Worm (Caenorhabditis elegans): ENCODE data around the gene F26C11.3.

Gene F26C11.3

ce11 chrII:9872961-9873360 is 41.9 kb downstream of the F26C11.3 start, which contains the start of gene chil-8:
Gene chil-8, minus strand, starts transcription at chrII:9873061.
- TF ChIP-seq sptf-2 (GFP tag; optimal IDR thresholded peaks at IDR 0.05) (no peak), ets-4 (GFP tag; optimal IDR thresholded peaks at IDR 0.05) (no peak), Y95B8A.8 (GFP tag; IDR thresholded peaks at IDR 0.05) (no peak), ztf-22 (GFP tag; optimal IDR thresholded peaks at IDR 0.05) (no peak), K12H6.12 (tag; optimal IDR thresholded peaks at IDR 0.05) (no peak), hlh-12 (tag; optimal IDR thresholded peaks at IDR 0.05) (no peak), ztf-6 (GFP tag; IDR thresholded peaks at IDR 0.05) (no peak), lsy-27 (tag; optimal IDR thresholded peaks at IDR 0.05; ENCODE audit: borderline replicate concordance, insufficient read depth) (no peak), attf-3 (GFP tag; conservative IDR thresholded peaks at IDR 0.05) (no peak), ccch-3 (GFP tag; optimal IDR thresholded peaks at IDR 0.05) (no peak), lin-54 (GFP tag; optimal IDR thresholded peaks at IDR 0.05) (no peak)

- TF ChIP-seq ama-1 (optimal IDR thresholded peaks at IDR 0.05) (no peak), ama-1 (GFP tag; optimal IDR thresholded peaks at IDR 0.05) (no peak), F10E7.11 (tag; optimal IDR thresholded peaks at IDR 0.05) (no peak), hmg-1.2 (GFP tag; IDR thresholded peaks at IDR 0.05) (no peak), bed-1 (GFP tag; IDR thresholded peaks at IDR 0.05) (no peak), ztf-22 (GFP tag; optimal IDR thresholded peaks at IDR 0.05) (no peak), tbp1 (GFP tag; optimal IDR thresholded peaks at IDR 0.05) (no peak), hlh-26 (GFP tag; conservative IDR thresholded peaks at IDR 0.05) (no peak), nhr-179 (tag; optimal IDR thresholded peaks at IDR 0.05) (no peak)
These were observed 43.8 kb downstream of the F26C11.3 start, which contains the start of gene chil-7 for ce11 chrII:9871061-9871460. Gene chil-7, minus strand, starts transcription at chrII:9871172.

DNA sequence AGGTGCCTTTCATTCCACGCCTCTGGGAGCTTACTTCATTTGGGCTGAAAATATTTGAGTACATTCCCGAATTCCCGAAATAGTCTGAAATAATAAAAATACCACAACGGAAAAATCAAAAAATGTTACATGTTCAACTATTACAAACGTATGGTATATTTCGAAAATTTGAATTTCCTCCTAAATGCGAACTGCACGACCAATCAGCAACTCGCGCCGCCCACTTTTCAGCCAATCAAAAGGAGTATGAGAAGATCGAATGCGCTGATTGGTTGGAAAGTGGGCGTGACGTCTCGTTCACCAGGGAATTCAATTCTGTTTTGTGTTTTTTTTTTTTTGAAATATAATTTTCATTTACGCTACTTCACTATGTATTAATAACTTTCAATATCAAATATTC is 46.2 kb downstream of the F26C11.3 start, which contains the start of gene old-1:
old-1 (minus strand) TSS at position 50 of the 400 bp plus-strand sequence.
- TF ChIP-seq egrh-3 (GFP tag; IDR thresholded peaks at IDR 0.05) (no peak), dpff-1 (tag; optimal IDR thresholded peaks at IDR 0.05) (no peak), F49E8.2 (tag; optimal IDR thresholded peaks at IDR 0.05; ENCODE audit: insufficient read depth) (no peak), atf-7 (tag; optimal IDR thresholded peaks at IDR 0.05) (no peak), lin-26 (GFP tag; IDR thresholded peaks at IDR 0.05) (no peak), F10E7.11 (tag; optimal IDR thresholded peaks at IDR 0.05) (no peak), pbrm-1 (GFP tag; IDR thresholded peaks at IDR 0.05) (no peak), Y67H2A.10 (GFP tag; conservative IDR thresholded peaks at IDR 0.05) (no peak), egl-18 (GFP tag; IDR thresholded peaks at IDR 0.05) (no peak), K12H6.12 (tag; optimal IDR thresholded peaks at IDR 0.05) (no peak), ceh-91 (GFP tag; IDR thresholded peaks at IDR 0.05) (no peak), snpc-1.1 (tag; optimal IDR thresholded peaks at IDR 0.05; ENCODE audit: insufficient read depth) (no peak), cebp-1 (GFP tag; IDR thresholded peaks at IDR 0.05) (no peak), cebp-1 (tag; optimal IDR thresholded peaks at IDR 0.05) (no peak), snpc-4 (GFP tag; optimal IDR thresholded peaks at IDR 0.05) (no peak), snpc-4 (tag; optimal IDR thresholded peaks at IDR 0.05) (no peak), mxl-1 (tag; optimal IDR thresholded peaks at IDR 0.05) (no peak), ceh-27 (GFP tag; optimal IDR thresholded peaks at IDR 0.05) (no peak), snpc-3.4 (tag; optimal IDR thresholded peaks at IDR 0.05) (no peak), ceh-100 (GFP tag; IDR thresholded peaks at IDR 0.05) (no peak), ceh-79 (tag; optimal IDR thresholded peaks at IDR 0.05) (no peak), tbx-9 (tag; optimal IDR thresholded peaks at IDR 0.05; ENCODE audit: borderline replicate concordance) (no peak)

All from whole organism, young adult.